Worm (Caenorhabditis elegans) whole organism, L1 larva: ENCODE results near the gene zig-10.

Experiments
- ama-1 ChIP-seq: fragments of 150-350 bp; optimal IDR thresholded peaks from 2 replicates; lab custom pipeline; 2014
- blmp-1 ChIP-seq: fragments of 150-350 bp; optimal IDR thresholded peaks from 2 replicates; lab custom pipeline; 2014; ENCODE audit warnings: missing biosample characterization, missing genetic modification characterization
- ceh-82 ChIP-seq, 3 experiments: fragments of 150-350 bp in 1 of 3; sonication (generic microtip) in 2 of 3; optimal IDR thresholded peaks; 2 replicates each; lab custom pipeline; 2014 to 2017; ENCODE audit warnings: missing biosample characterization in 3 of 3, missing genetic modification characterization in 3 of 3
- nhr-11 ChIP-seq: fragments of 150-350 bp; optimal IDR thresholded peaks from 2 replicates; lab custom pipeline; 2014; ENCODE audit warnings: missing biosample characterization, missing genetic modification characterization
- nhr-237 ChIP-seq: fragments of 150-350 bp; optimal IDR thresholded peaks from 2 replicates; lab custom pipeline; 2014; ENCODE audit warnings: missing biosample characterization, missing genetic modification characterization
- nhr-47 ChIP-seq: sonication (generic microtip); optimal IDR thresholded peaks from 2 replicates; lab custom pipeline; 2016; ENCODE audit warnings: mild to moderate bottlenecking, missing genetic modification characterization, moderate library complexity, missing compliant biosample characterization
- skn-1 ChIP-seq: fragments of 150-350 bp; optimal IDR thresholded peaks from 2 replicates; lab custom pipeline; 2014; ENCODE audit warnings: missing biosample characterization, missing genetic modification characterization

DNA sequence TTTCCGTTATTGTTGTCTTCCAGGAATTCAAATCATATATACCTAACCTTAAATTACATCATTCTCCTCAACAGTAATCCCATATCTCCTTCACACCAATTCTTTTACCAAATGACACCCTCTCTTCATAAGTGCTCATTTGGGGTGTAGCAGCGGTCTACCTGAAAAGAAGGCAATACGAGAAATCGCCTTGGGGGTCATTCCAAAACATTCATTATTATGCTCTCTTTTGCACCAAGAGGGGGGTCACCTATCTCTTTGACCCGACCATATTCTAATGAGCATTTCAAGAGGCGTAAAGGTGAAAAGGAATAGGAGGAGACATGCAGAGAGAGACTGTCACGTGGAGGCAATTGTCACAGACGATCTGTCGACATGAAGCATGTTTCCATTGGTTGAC, 38.3 kb downstream of the zig-10 start:
- TF ChIP-seq blmp-1 (tag; lab: Kevin White, UChicago) = no peak
- TF ChIP-seq ama-1 = no peak
- TF ChIP-seq ceh-82 (tag; optimal IDR thresholded peaks at IDR 0.05; lab: Kevin White, UChicago) = no peak
- TF ChIP-seq nhr-11 (tag; lab: Kevin White, UChicago) = no peak
- TF ChIP-seq skn-1 = no peak
- no peak for TF ChIP-seq nhr-47 (tag; lab: Kevin White, UChicago)
- no peak for TF ChIP-seq nhr-237 (tag; lab: Kevin White, UChicago)
